In the genomic region with DNA sequence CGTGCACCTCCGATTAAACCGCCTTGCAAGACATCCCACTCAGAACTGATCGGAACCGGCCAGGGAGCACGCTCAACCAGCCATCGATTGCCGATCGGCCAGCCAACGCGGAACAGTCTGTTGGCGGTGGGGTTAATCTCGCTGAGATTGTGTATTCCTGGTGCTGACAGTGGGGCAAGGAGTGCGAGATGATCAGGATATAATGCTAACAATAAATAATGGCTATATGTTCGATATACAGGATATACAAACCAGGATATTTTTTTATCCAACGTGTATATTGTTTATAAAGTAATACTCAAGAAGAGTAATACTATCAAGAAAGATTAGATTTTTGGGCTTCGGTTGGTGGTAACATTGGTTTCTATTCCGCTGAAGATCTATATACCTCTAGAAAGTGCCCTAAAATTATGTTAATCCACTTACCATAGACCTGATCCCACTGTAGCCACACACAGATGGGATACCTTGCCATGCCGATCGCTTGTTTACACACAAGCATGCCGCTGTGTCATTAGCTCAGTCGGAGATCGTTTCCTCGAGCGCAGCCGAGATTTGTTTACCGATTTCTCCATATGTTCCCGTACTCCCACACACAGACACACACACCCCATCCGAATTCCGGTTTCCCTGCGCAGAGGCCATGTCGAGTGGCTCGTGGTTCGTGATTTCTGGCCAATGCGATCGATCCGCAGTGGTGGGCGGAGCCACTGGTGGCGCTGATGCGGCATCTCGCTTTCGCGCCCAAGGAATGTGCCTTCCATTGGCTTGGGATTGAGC, we compare ENCODE assay signal across 1 fruit fly cellular context.
TF ChIP-seq lines count a peak whose summit lies in the region.

Gene H2.0, minus strand, starts transcription at position 51 of the 780 bp plus-strand sequence.

TF ChIP-seq in whole organism, embryonic, 481 proteins besides CTCF, POLR2A, EP300 and RAD21 (continued from another document and continues in another):
- TF ChIP-seq D19B (GFP tag; optimal IDR thresholded peaks at IDR 0.05; lab: Kevin White, UChicago) (no peak), Blimp-1 (GFP tag; optimal IDR thresholded peaks at IDR 0.05; lab: Kevin White, UChicago) (no peak), CG16813 (GFP tag; IDR thresholded peaks at IDR 0.05; lab: Robert Waterston, UW; ENCODE audit: partially characterized antibody) (no peak), CG6254 (GFP tag; optimal IDR thresholded peaks at IDR 0.05; lab: Kevin White, UChicago) (no peak), CG16815 (GFP tag; optimal IDR thresholded peaks at IDR 0.05; lab: Kevin White, UChicago) (peak; percentile 44), HLH4C (GFP tag; IDR thresholded peaks at IDR 0.05; lab: Robert Waterston, UW; ENCODE audit: partially characterized antibody) (no peak), Ada2b (GFP tag; IDR thresholded peaks at IDR 0.05; lab: Robert Waterston, UW) (no peak), lmd (GFP tag; IDR thresholded peaks at IDR 0.05; lab: Robert Waterston, UW) (peak; percentile 53), CG15269 (tag; optimal IDR thresholded peaks at IDR 0.05; lab: Kevin White, UChicago) (no peak), tio (GFP tag; optimal IDR thresholded peaks at IDR 0.05; lab: Kevin White, UChicago) (peak; percentile 58), kni (GFP tag; optimal IDR thresholded peaks at IDR 0.05; lab: Kevin White, UChicago) (peak; percentile 74), gfzf (GFP tag; optimal IDR thresholded peaks at IDR 0.05; lab: Kevin White, UChicago) (no peak), unpg (GFP tag; optimal IDR thresholded peaks at IDR 0.05; lab: Kevin White, UChicago) (peak; percentile 18), repo (GFP tag; optimal IDR thresholded peaks at IDR 0.05; lab: Kevin White, UChicago) (no peak), klu (GFP tag; IDR thresholded peaks at IDR 0.05; lab: Robert Waterston, UW) (no peak), cato (GFP tag; optimal IDR thresholded peaks at IDR 0.05; lab: Kevin White, UChicago; ENCODE audit: borderline replicate concordance) (no peak), ara (GFP tag; IDR thresholded peaks at IDR 0.05; lab: Robert Waterston, UW) (0 out of 2 replicates have a peak, but pooled peaks have one; percentile 26), bab2 (GFP tag; optimal IDR thresholded peaks at IDR 0.05; lab: Kevin White, UChicago) (no peak), NFAT (GFP tag; IDR thresholded peaks at IDR 0.05; lab: Robert Waterston, UW) (no peak), Atf-2 (GFP tag; optimal IDR thresholded peaks at IDR 0.05; lab: Kevin White, UChicago) (peak; percentile 25), ato (GFP tag; IDR thresholded peaks at IDR 0.05; lab: Robert Waterston, UW; ENCODE audit: partially characterized antibody) (no peak), CG12744 (GFP tag; optimal IDR thresholded peaks at IDR 0.05; lab: Kevin White, UChicago) (no peak), slp2 (GFP tag; optimal IDR thresholded peaks at IDR 0.05; lab: Kevin White, UChicago) (no peak), CG32532 (GFP tag; IDR thresholded peaks at IDR 0.05; lab: Robert Waterston, UW) (no peak), lov (optimal IDR thresholded peaks at IDR 0.05; lab: Kevin White, UChicago) (no peak), lov (GFP tag; IDR thresholded peaks at IDR 0.05; lab: Robert Waterston, UW) (no peak), CG13624 (GFP tag; optimal IDR thresholded peaks at IDR 0.05; lab: Kevin White, UChicago) (no peak), Ets65A (GFP tag; lab: Kevin White, UChicago) (no peak), stwl (tag; optimal IDR thresholded peaks at IDR 0.05; lab: Kevin White, UChicago) (no peak), Chrac-16 (GFP tag; optimal IDR thresholded peaks at IDR 0.05; lab: Kevin White, UChicago) (peak; percentile 18), sd (tag; optimal IDR thresholded peaks at IDR 0.05; lab: Kevin White, UChicago) (peak; percentile 88), E2f1 (GFP tag; IDR thresholded peaks at IDR 0.05; lab: Robert Waterston, UW) (no peak), psq (GFP tag; optimal IDR thresholded peaks at IDR 0.05; lab: Kevin White, UChicago) (no peak), Sry-β (GFP tag; optimal IDR thresholded peaks at IDR 0.05; lab: Kevin White, UChicago) (no peak), CG4404 (GFP tag; IDR thresholded peaks at IDR 0.05; lab: Robert Waterston, UW) (peak; percentile 60), emc (GFP tag; optimal IDR thresholded peaks at IDR 0.05; lab: Kevin White, UChicago) (no peak), CG17359 (tag; optimal IDR thresholded peaks at IDR 0.05; lab: Kevin White, UChicago) (no peak), HmgZ (tag; optimal IDR thresholded peaks at IDR 0.05; lab: Kevin White, UChicago) (no peak), zfh2 (GFP tag; optimal IDR thresholded peaks at IDR 0.05; lab: Kevin White, UChicago) (no peak), CG3847 (GFP tag; IDR thresholded peaks at IDR 0.05; lab: Robert Waterston, UW) (no peak), nerfin-1 (tag; optimal IDR thresholded peaks at IDR 0.05; lab: Kevin White, UChicago) (no peak), CG12769 (tag; optimal IDR thresholded peaks at IDR 0.05; lab: Kevin White, UChicago) (peak; percentile 34), CG14667 (GFP tag; IDR thresholded peaks at IDR 0.05; lab: Robert Waterston, UW) (no peak), ham (GFP tag; IDR thresholded peaks at IDR 0.05; lab: Robert Waterston, UW) (no peak), tgo (GFP tag; IDR thresholded peaks at IDR 0.05; lab: Robert Waterston, UW) (no peak), CG12104 (GFP tag; optimal IDR thresholded peaks at IDR 0.05; lab: Kevin White, UChicago) (no peak), CG30431 (GFP tag; optimal IDR thresholded peaks at IDR 0.05; lab: Kevin White, UChicago) (no peak), jing (GFP tag; optimal IDR thresholded peaks at IDR 0.05; lab: Kevin White, UChicago) (no peak), CG2116 (GFP tag; optimal IDR thresholded peaks at IDR 0.05; lab: Kevin White, UChicago) (no peak), CG14860 (GFP tag; IDR thresholded peaks at IDR 0.05; lab: Robert Waterston, UW; ENCODE audit: partially characterized antibody) (no peak), CG15601 (tag; optimal IDR thresholded peaks at IDR 0.05; lab: Kevin White, UChicago) (peak; percentile 36), CG13424 (tag; optimal IDR thresholded peaks at IDR 0.05; lab: Kevin White, UChicago) (peak; percentile 23), CG10431 (GFP tag; optimal IDR thresholded peaks at IDR 0.05; lab: Kevin White, UChicago) (no peak), CG33213 (GFP tag; optimal IDR thresholded peaks at IDR 0.05; lab: Kevin White, UChicago) (no peak), Asciz (GFP tag; optimal IDR thresholded peaks at IDR 0.05; lab: Kevin White, UChicago) (no peak), CG3407 (GFP tag; optimal IDR thresholded peaks at IDR 0.05; lab: Kevin White, UChicago) (peak; percentile 21), CG10366 (GFP tag; IDR thresholded peaks at IDR 0.05; lab: Robert Waterston, UW) (no peak), fd102C (GFP tag; optimal IDR thresholded peaks at IDR 0.05; lab: Kevin White, UChicago) (peak; percentile 3), grn (GFP tag; optimal IDR thresholded peaks at IDR 0.05; lab: Kevin White, UChicago) (peak; percentile 24), CG1603 (tag; optimal IDR thresholded peaks at IDR 0.05; lab: Kevin White, UChicago) (peak; percentile 57), bigmax (GFP tag; optimal IDR thresholded peaks at IDR 0.05; lab: Kevin White, UChicago) (no peak), cas (GFP tag; IDR thresholded peaks at IDR 0.05; lab: Robert Waterston, UW) (no peak), sisA (GFP tag; IDR thresholded peaks at IDR 0.05; lab: Robert Waterston, UW) (no peak), CG1832 (GFP tag; optimal IDR thresholded peaks at IDR 0.05; lab: Kevin White, UChicago) (peak; percentile 50), slou (GFP tag; optimal IDR thresholded peaks at IDR 0.05; lab: Kevin White, UChicago) (no peak), hkb (optimal IDR thresholded peaks at IDR 0.05; lab: Kevin White, UChicago) (no peak), hkb (GFP tag; IDR thresholded peaks at IDR 0.05; lab: Robert Waterston, UW) (0 out of 2 replicates have a peak, but pooled peaks have one; percentile 24), eve (GFP tag; optimal IDR thresholded peaks at IDR 0.05; lab: Kevin White, UChicago) (no peak), CG6791 (GFP tag; IDR thresholded peaks at IDR 0.05; lab: Robert Waterston, UW; ENCODE audit: partially characterized antibody) (no peak), Jarid2 (GFP tag; optimal IDR thresholded peaks at IDR 0.05; lab: Kevin White, UChicago) (no peak), Mes4 (GFP tag; optimal IDR thresholded peaks at IDR 0.05; lab: Kevin White, UChicago) (no peak), lilli (GFP tag; optimal IDR thresholded peaks at IDR 0.05; lab: Kevin White, UChicago) (peak; percentile 22), H2.0 (GFP tag; IDR thresholded peaks at IDR 0.05; lab: Robert Waterston, UW) (no peak), Adf1 (GFP tag; IDR thresholded peaks at IDR 0.05; lab: Robert Waterston, UW) (no peak), corto (GFP tag; optimal IDR thresholded peaks at IDR 0.05; lab: Kevin White, UChicago) (no peak), fd96Cb (tag; optimal IDR thresholded peaks at IDR 0.05; lab: Kevin White, UChicago) (peak; percentile 38), hbn (GFP tag; IDR thresholded peaks at IDR 0.05; lab: Robert Waterston, UW; ENCODE audit: partially characterized antibody) (no peak), CG7839 (tag; optimal IDR thresholded peaks at IDR 0.05; lab: Kevin White, UChicago) (peak; percentile 45), tap (tag; optimal IDR thresholded peaks at IDR 0.05; lab: Kevin White, UChicago) (no peak), CG14441 (GFP tag; IDR thresholded peaks at IDR 0.05; lab: Robert Waterston, UW) (no peak), eyg (GFP tag; optimal IDR thresholded peaks at IDR 0.05; lab: Kevin White, UChicago) (no peak), CG31441 (GFP tag; IDR thresholded peaks at IDR 0.05; lab: Robert Waterston, UW) (peak; percentile 44), gro (GFP tag; optimal IDR thresholded peaks at IDR 0.05; lab: Kevin White, UChicago) (no peak), amos (GFP tag; IDR thresholded peaks at IDR 0.05; lab: Robert Waterston, UW; ENCODE audit: partially characterized antibody) (no peak), ash1 (GFP tag; optimal IDR thresholded peaks at IDR 0.05; lab: Kevin White, UChicago) (no peak), Scr (GFP tag; IDR thresholded peaks at IDR 0.05; lab: Robert Waterston, UW; ENCODE audit: partially characterized antibody) (no peak), CG30403 (GFP tag; optimal IDR thresholded peaks at IDR 0.05; lab: Kevin White, UChicago) (peak; percentile 42), sim (GFP tag; IDR thresholded peaks at IDR 0.05; lab: Robert Waterston, UW) (no peak), CG12155 (GFP tag; optimal IDR thresholded peaks at IDR 0.05; lab: Kevin White, UChicago) (no peak), CG10959 (GFP tag; IDR thresholded peaks at IDR 0.05; lab: Robert Waterston, UW) (no peak), CG4328 (GFP tag; optimal IDR thresholded peaks at IDR 0.05; lab: Kevin White, UChicago) (no peak), CG7786 (GFP tag; optimal IDR thresholded peaks at IDR 0.05; lab: Kevin White, UChicago) (no peak), esg (GFP tag; conservative IDR thresholded peaks at IDR 0.05; lab: Robert Waterston, UW) (peak; percentile 37; the same call in 1 of the 2 replicates), luna (GFP tag; optimal IDR thresholded peaks at IDR 0.05; lab: Kevin White, UChicago) (no peak), Lhr (GFP tag; optimal IDR thresholded peaks at IDR 0.05; lab: Kevin White, UChicago) (no peak), CG7987 (GFP tag; optimal IDR thresholded peaks at IDR 0.05; lab: Kevin White, UChicago) (no peak), BtbVII (GFP tag; optimal IDR thresholded peaks at IDR 0.05; lab: Kevin White, UChicago) (no peak), CG10654 (GFP tag; optimal IDR thresholded peaks at IDR 0.05; lab: Kevin White, UChicago) (no peak), stc (GFP tag; IDR thresholded peaks at IDR 0.05; lab: Robert Waterston, UW) (no peak), TFAM (GFP tag; optimal IDR thresholded peaks at IDR 0.05; lab: Kevin White, UChicago) (no peak), scrt (GFP tag; optimal IDR thresholded peaks at IDR 0.05; lab: Kevin White, UChicago) (no peak), CG3838 (GFP tag; optimal IDR thresholded peaks at IDR 0.05; lab: Kevin White, UChicago) (no peak), Rx (GFP tag; IDR thresholded peaks at IDR 0.05; lab: Robert Waterston, UW) (no peak), rib (GFP tag; IDR thresholded peaks at IDR 0.05; lab: Robert Waterston, UW) (no peak), CG13894 (tag; optimal IDR thresholded peaks at IDR 0.05; lab: Kevin White, UChicago) (no peak), Ravus (GFP tag; IDR thresholded peaks at IDR 0.05; lab: Robert Waterston, UW) (no peak), CG10321 (GFP tag; IDR thresholded peaks at IDR 0.05; lab: Robert Waterston, UW) (peak; percentile 56; the same call in 1 of the 2 replicates), org-1 (GFP tag; optimal IDR thresholded peaks at IDR 0.05; lab: Kevin White, UChicago) (peak; percentile 39), CG11504 (tag; optimal IDR thresholded peaks at IDR 0.05; lab: Kevin White, UChicago) (no peak), Atf6 (GFP tag; IDR thresholded peaks at IDR 0.05; lab: Robert Waterston, UW) (no peak), zen2 (GFP tag; IDR thresholded peaks at IDR 0.05; lab: Robert Waterston, UW; ENCODE audit: partially characterized antibody) (no peak), CG33557 (GFP tag; optimal IDR thresholded peaks at IDR 0.05; lab: Kevin White, UChicago) (peak; percentile 31), Atf3 (GFP tag; optimal IDR thresholded peaks at IDR 0.05; lab: Kevin White, UChicago) (no peak), Gsc (GFP tag; IDR thresholded peaks at IDR 0.05; lab: Robert Waterston, UW) (no peak), phol (tag; optimal IDR thresholded peaks at IDR 0.05; lab: Kevin White, UChicago) (peak; percentile 52), Max (GFP tag; optimal IDR thresholded peaks at IDR 0.05; lab: Kevin White, UChicago) (no peak), CG7556 (GFP tag; optimal IDR thresholded peaks at IDR 0.05; lab: Kevin White, UChicago) (peak; percentile 34), sug (tag; optimal IDR thresholded peaks at IDR 0.05; lab: Kevin White, UChicago) (no peak), CG5245 (GFP tag; optimal IDR thresholded peaks at IDR 0.05; lab: Kevin White, UChicago) (no peak), crol (GFP tag; IDR thresholded peaks at IDR 0.05; lab: Robert Waterston, UW) (no peak), bsh (GFP tag; optimal IDR thresholded peaks at IDR 0.05; lab: Kevin White, UChicago) (peak; percentile 46 to 47), CG11560 (tag; IDR thresholded peaks at IDR 0.05; lab: Robert Waterston, UW) (no peak), CG34376 (GFP tag; optimal IDR thresholded peaks at IDR 0.05; lab: Kevin White, UChicago) (no peak), CG3065 (GFP tag; optimal IDR thresholded peaks at IDR 0.05; lab: Kevin White, UChicago) (no peak), CG1024 (GFP tag; IDR thresholded peaks at IDR 0.05; lab: Robert Waterston, UW) (0 out of 2 replicates have a peak, but pooled peaks have one; percentile 17), danr (GFP tag; IDR thresholded peaks at IDR 0.05; lab: Robert Waterston, UW) (0 out of 2 replicates have a peak, but pooled peaks have one; percentile 11)
